Fruit fly (Drosophila melanogaster) whole organism, pupa: ENCODE data around the gene spoon.

Experiments
- CG10348 ChIP-seq: fragments of 200-800 bp; sonication (Bioruptor generic); IDR thresholded peaks from 2 replicates; pipeline ENCODE4 v1.3.6; 2022; ENCODE audit warnings: missing biosample characterization, missing genetic modification characterization
- CG12605 ChIP-seq: fragments of 200-800 bp; sonication (Bioruptor generic); IDR thresholded peaks from 2 replicates; pipeline ENCODE4 v1.3.6; 2022; ENCODE audit warnings: missing biosample characterization, missing genetic modification characterization
- CG13204 ChIP-seq: fragments of 200-800 bp; sonication (Bioruptor generic); optimal IDR thresholded peaks from 2 replicates; lab custom pipeline; 2018; ENCODE audit warnings: missing biosample characterization, mild to moderate bottlenecking, missing genetic modification characterization, moderate library complexity
- CG14655 ChIP-seq: fragments of 200-800 bp; sonication (Bioruptor generic); optimal IDR thresholded peaks from 3 replicates; lab custom pipeline; 2017; ENCODE audit warnings: mild to moderate bottlenecking, missing biosample characterization, missing genetic modification reagents, missing genetic modification characterization
- CG15710 ChIP-seq: fragments of 200-800 bp; sonication (Bioruptor generic); optimal IDR thresholded peaks from 2 replicates; lab custom pipeline; 2018; ENCODE audit warnings: missing biosample characterization, mild to moderate bottlenecking, missing genetic modification characterization, moderate library complexity
- CG17806 ChIP-seq: fragments of 200-800 bp; sonication (Bioruptor generic); optimal IDR thresholded peaks from 2 replicates; lab custom pipeline; 2018; ENCODE audit warnings: missing biosample characterization, mild to moderate bottlenecking, missing genetic modification characterization, moderate library complexity
- CG32121 ChIP-seq: fragments of 200-800 bp; sonication (Bioruptor generic); IDR thresholded peaks from 2 replicates; pipeline ENCODE4 v1.3.6; 2022; ENCODE audit warnings: missing biosample characterization, missing genetic modification characterization
- CG34367 ChIP-seq: fragments of 200-800 bp; sonication (Bioruptor generic); optimal IDR thresholded peaks from 2 replicates; lab custom pipeline; 2018; ENCODE audit warnings: missing biosample characterization, mild to moderate bottlenecking, missing genetic modification characterization
- CG4496 ChIP-seq: fragments of 200-800 bp; sonication (Bioruptor generic); IDR thresholded peaks from 3 replicates; pipeline ENCODE4 v1.3.6; 2022; ENCODE audit warnings: missing biosample characterization, missing genetic modification characterization
- CG8159 ChIP-seq: fragments of 200-800 bp; sonication (Bioruptor generic); optimal IDR thresholded peaks from 3 replicates; lab custom pipeline; 2018; ENCODE audit warnings: missing biosample characterization, mild to moderate bottlenecking, missing genetic modification characterization, moderate library complexity
- CG8301 ChIP-seq: fragments of 200-800 bp; sonication (Bioruptor generic); optimal IDR thresholded peaks from 2 replicates; lab custom pipeline; 2018; ENCODE audit warnings: missing biosample characterization, mild to moderate bottlenecking, missing genetic modification characterization
- CG9948 ChIP-seq: fragments of 200-800 bp; sonication (Bioruptor generic); optimal IDR thresholded peaks from 2 replicates; lab custom pipeline; 2018; ENCODE audit warnings: missing biosample characterization, mild to moderate bottlenecking, missing genetic modification characterization, moderate library complexity
- D1 ChIP-seq: fragments of 200-800 bp; sonication (Bioruptor generic); optimal IDR thresholded peaks from 2 replicates; lab custom pipeline; 2018; ENCODE audit warnings: missing biosample characterization, mild to moderate bottlenecking, missing genetic modification characterization, moderate library complexity
- EcR ChIP-seq: fragments of 200-800 bp; sonication (Bioruptor generic); optimal IDR thresholded peaks from 3 replicates; lab custom pipeline; 2019; ENCODE audit warnings: missing biosample characterization, missing genetic modification characterization, mild to moderate bottlenecking, moderate library complexity, missing genetic modification reagents
- Ets98B ChIP-seq: fragments of 200-800 bp; sonication (Bioruptor generic); IDR thresholded peaks from 2 replicates; pipeline ENCODE4 v1.3.6; 2022; ENCODE audit warnings: missing biosample characterization, missing genetic modification characterization
- Pif1A ChIP-seq: fragments of 200-800 bp; sonication (Bioruptor generic); optimal IDR thresholded peaks from 3 replicates; lab custom pipeline; 2016; ENCODE audit warnings: missing biosample characterization, missing genetic modification characterization
- Pif1B ChIP-seq: fragments of 200-800 bp; sonication (Bioruptor generic); optimal IDR thresholded peaks from 3 replicates; lab custom pipeline; 2016; ENCODE audit warnings: missing biosample characterization, missing genetic modification characterization
- Snoo ChIP-seq: fragments of 200-800 bp; sonication (Bioruptor generic); optimal IDR thresholded peaks from 3 replicates; lab custom pipeline; 2017; ENCODE audit warnings: missing biosample characterization, mild to moderate bottlenecking, missing genetic modification characterization, inconsistent platforms
- fd96Ca ChIP-seq: fragments of 200-800 bp; sonication (Bioruptor generic); IDR thresholded peaks from 3 replicates; pipeline ENCODE4 v1.3.6; 2022; ENCODE audit warnings: missing biosample characterization, missing genetic modification characterization
- gl ChIP-seq: fragments of 200-800 bp; sonication (Bioruptor generic); optimal IDR thresholded peaks from 2 replicates; lab custom pipeline; 2018; ENCODE audit warnings: missing biosample characterization, mild to moderate bottlenecking, missing genetic modification characterization
- rn ChIP-seq: fragments of 200-800 bp; sonication (Bioruptor generic); IDR thresholded peaks from 2 replicates; pipeline ENCODE4 v1.3.6; 2022; ENCODE audit warnings: missing biosample characterization, missing genetic modification characterization

The spoon gene

dm6 chrX:5419045-5419901 is 1.4 kb downstream of the spoon start:
- TF ChIP-seq CG34367 (peak; percentile 8), Ets98B (GFP tag; lab: Robert Waterston, UW) (peak; percentile 53), CG17806 (tag; lab: Kevin White, UChicago) (peak; percentile 8), CG4496 (GFP tag; lab: Robert Waterston, UW) (peak; percentile 69; the same call in 2 of the 3 replicates), Pif1A (peak; percentile 40), D1 (tag; lab: Kevin White, UChicago) (no peak), CG15710 (peak; percentile 37), CG32121 (GFP tag; lab: Robert Waterston, UW) (peak; percentile 65), EcR (GFP tag; lab: Kevin White, UChicago) (no peak), Snoo (tag; lab: Kevin White, UChicago) (no peak), gl (tag; lab: Kevin White, UChicago) (no peak), Pif1B (peak; percentile 29), CG12605 (GFP tag; lab: Robert Waterston, UW) (peak; percentile 42; the same call in 1 of the 2 replicates), CG10348 (GFP tag; lab: Robert Waterston, UW) (no peak), CG13204 (GFP tag; lab: Kevin White, UChicago) (no peak), CG9948 (tag; lab: Kevin White, UChicago) (peak; percentile 27), CG8159 (tag; lab: Kevin White, UChicago) (peak; percentile 32), CG8301 (tag; lab: Kevin White, UChicago) (peak; percentile 61), fd96Ca (GFP tag; lab: Robert Waterston, UW) (peak; percentile 64; the same call in 1 of the 3 replicates), rn (GFP tag; lab: Robert Waterston, UW) (0 out of 2 replicates have a peak, but pooled peaks have one; percentile 27), CG14655 (GFP tag; lab: Kevin White, UChicago) (no peak)

DNA sequence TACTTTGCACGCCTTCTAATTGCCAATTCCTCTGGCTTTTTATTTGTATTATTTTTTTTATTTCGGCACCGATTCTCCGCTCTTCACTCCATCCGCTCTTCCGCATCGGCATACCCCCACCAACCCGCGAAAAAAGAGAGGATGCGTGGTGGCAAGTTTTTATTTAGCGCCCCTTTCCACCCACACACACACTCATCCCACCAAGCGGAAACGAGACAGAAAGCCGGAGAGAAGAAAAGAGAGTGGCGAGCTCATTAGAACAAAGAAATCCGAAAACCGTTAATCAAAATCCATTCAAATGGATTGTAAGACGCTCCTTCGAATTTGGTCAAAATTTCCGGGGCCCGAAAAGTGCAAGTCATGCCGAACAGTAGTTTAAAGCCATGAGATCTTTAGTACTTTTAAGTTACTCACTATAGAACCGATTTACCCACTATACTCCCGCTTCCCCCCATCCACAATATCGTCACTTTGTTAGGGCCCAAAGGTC is 2.1 kb downstream of the spoon start:
- TF ChIP-seq CG15710, result no peak
- TF ChIP-seq CG8159 (tag; lab: Kevin White, UChicago), result no peak
- TF ChIP-seq CG12605 (GFP tag; lab: Robert Waterston, UW), result no peak
- TF ChIP-seq Pif1A, result no peak
- no peak for TF ChIP-seq CG9948 (tag; lab: Kevin White, UChicago)
- no peak for TF ChIP-seq D1 (tag; lab: Kevin White, UChicago)
- no peak for TF ChIP-seq CG13204 (GFP tag; lab: Kevin White, UChicago)
- TF ChIP-seq CG17806 (tag; lab: Kevin White, UChicago), result no peak
- no peak for TF ChIP-seq rn (GFP tag; lab: Robert Waterston, UW)
- no peak for TF ChIP-seq CG10348 (GFP tag; lab: Robert Waterston, UW)
- no peak for TF ChIP-seq fd96Ca (GFP tag; lab: Robert Waterston, UW)
- no peak for TF ChIP-seq CG14655 (GFP tag; lab: Kevin White, UChicago)
- no peak for TF ChIP-seq CG34367
- TF ChIP-seq gl (tag; lab: Kevin White, UChicago), result no peak
- TF ChIP-seq EcR (GFP tag; lab: Kevin White, UChicago), result no peak
- no peak for TF ChIP-seq CG32121 (GFP tag; lab: Robert Waterston, UW)
- TF ChIP-seq Snoo (tag; lab: Kevin White, UChicago), result no peak
- TF ChIP-seq CG8301 (tag; lab: Kevin White, UChicago), result no peak
- no peak for TF ChIP-seq Pif1B

DNA sequence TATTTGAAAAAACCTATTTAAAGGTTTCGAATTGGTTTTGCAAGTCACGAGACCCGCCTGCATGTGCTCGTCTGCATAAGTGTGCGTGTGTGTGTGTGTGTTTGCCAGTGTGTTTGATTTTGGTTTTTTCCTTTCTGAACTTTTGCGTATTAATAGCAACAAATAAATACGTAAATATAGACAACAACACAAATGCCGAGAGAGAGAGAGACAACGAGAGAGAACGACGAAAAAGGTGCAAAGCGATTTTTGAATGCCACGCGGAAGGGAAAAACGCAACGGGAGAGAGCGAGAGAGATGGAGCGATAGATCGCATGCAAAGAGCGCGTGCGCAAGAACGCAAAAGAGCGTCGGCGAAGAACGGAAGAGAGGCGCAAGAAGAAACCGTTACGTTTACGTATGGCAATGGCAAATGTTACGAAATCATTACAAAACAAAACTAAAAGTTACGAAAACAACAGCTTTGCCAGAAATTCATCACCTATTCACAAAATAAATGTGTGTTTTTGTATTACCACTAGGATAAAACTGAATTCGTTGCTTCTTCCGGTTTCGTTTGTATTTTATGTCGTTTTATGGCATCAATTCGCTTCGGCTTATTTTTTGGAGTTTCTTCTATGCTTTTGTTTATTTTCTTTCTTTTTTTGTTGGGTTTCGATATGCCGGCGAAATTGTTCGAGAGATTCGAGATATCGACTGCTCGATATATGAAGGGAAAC is 2.7 kb downstream of the spoon start:
- TF ChIP-seq EcR (GFP tag; lab: Kevin White, UChicago) (no peak), Snoo (tag; lab: Kevin White, UChicago) (no peak), Ets98B (GFP tag; lab: Robert Waterston, UW) (no peak), CG12605 (GFP tag; lab: Robert Waterston, UW) (no peak), Pif1B (no peak), gl (tag; lab: Kevin White, UChicago) (no peak), CG13204 (GFP tag; lab: Kevin White, UChicago) (no peak), CG17806 (tag; lab: Kevin White, UChicago) (no peak), CG9948 (tag; lab: Kevin White, UChicago) (no peak), rn (GFP tag; lab: Robert Waterston, UW) (no peak)

DNA sequence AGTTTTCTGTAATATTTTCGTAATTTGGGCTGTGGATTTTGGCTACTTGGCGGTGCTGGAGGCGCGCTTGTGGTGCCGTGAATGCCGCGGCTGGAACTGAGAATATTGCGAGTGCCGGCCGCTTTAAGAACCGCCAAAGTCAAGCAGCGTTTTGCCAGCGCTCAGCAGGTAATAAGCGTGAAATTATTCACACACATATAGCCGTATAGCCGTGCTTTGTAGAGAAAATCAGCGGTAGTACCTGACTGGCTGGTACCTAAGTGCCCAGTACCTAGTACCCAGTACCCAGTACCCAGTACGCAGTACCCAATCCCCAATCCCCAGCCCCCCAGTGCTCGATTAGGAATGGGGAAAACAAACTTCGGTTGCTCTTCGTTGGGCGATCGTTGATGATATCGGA is 9.9 kb downstream of the spoon start, which contains the start of gene NAAT1:
TSS of gene NAAT1 (minus strand) at position 101 of the 400 bp plus-strand sequence.
- TF ChIP-seq CG10348 (GFP tag; lab: Robert Waterston, UW) (no peak), fd96Ca (GFP tag; lab: Robert Waterston, UW) (no peak), Pif1A (no peak), CG4496 (GFP tag; lab: Robert Waterston, UW) (no peak), CG8159 (tag; lab: Kevin White, UChicago) (no peak), Pif1B (no peak), CG8301 (tag; lab: Kevin White, UChicago) (no peak), gl (tag; lab: Kevin White, UChicago) (no peak), CG12605 (GFP tag; lab: Robert Waterston, UW) (no peak), Ets98B (GFP tag; lab: Robert Waterston, UW) (no peak), CG32121 (GFP tag; lab: Robert Waterston, UW) (no peak), CG14655 (GFP tag; lab: Kevin White, UChicago) (no peak), Snoo (tag; lab: Kevin White, UChicago) (no peak), CG17806 (tag; lab: Kevin White, UChicago) (no peak), CG13204 (GFP tag; lab: Kevin White, UChicago) (no peak), CG9948 (tag; lab: Kevin White, UChicago) (no peak)
